Fruit fly (Drosophila melanogaster) Kc167 (cell line): ENCODE results near the gene ND-15.

Source experiments
- Myc ChIP-seq: fragments of >200 bp; optimal IDR thresholded peaks from 2 replicates; lab custom pipeline; 2017; ENCODE audit warnings: missing external identifiers
- Sin3A ChIP-seq: fragments of >200 bp; optimal IDR thresholded peaks from 2 replicates; lab custom pipeline; 2018; ENCODE audit warnings: missing external identifiers
- h ChIP-seq: fragments of >200 bp; optimal IDR thresholded peaks from 3 replicates; lab custom pipeline; 2018; ENCODE audit warnings: missing external identifiers
- insv ChIP-seq: fragments of >200 bp; optimal IDR thresholded peaks from 3 replicates; lab custom pipeline; 2018; ENCODE audit warnings: missing external identifiers
- psq ChIP-seq: fragments of >200 bp; optimal IDR thresholded peaks from 2 replicates; lab custom pipeline; 2017; ENCODE audit warnings: missing external identifiers
- ttk ChIP-seq: sonication (Bioruptor generic); optimal IDR thresholded peaks from 2 replicates; lab custom pipeline; 2017; ENCODE audit warnings: missing external identifiers

Gene ND-15

dm6 chr2L:81198-81597 is 33.3 kb upstream of the ND-15 start:
- TF ChIP-seq insv (lab: Kevin White, UChicago) (no peak), Myc (lab: Kevin White, UChicago) (no peak)

- no peak for TF ChIP-seq ttk
- TF ChIP-seq Myc (lab: Kevin White, UChicago): no peak
- TF ChIP-seq h: no peak
- TF ChIP-seq Sin3A (lab: Kevin White, UChicago): no peak
- no peak for TF ChIP-seq insv (lab: Kevin White, UChicago)
- no peak for TF ChIP-seq psq (lab: Kevin White, UChicago)
These were observed 32.4 kb upstream of the ND-15 start for dm6 chr2L:82080-82479.

dm6 chr2L:85099-85498 is 29.4 kb upstream of the ND-15 start:
- TF ChIP-seq Sin3A (lab: Kevin White, UChicago) (no peak), h (no peak), ttk (no peak), psq (lab: Kevin White, UChicago) (no peak), Myc (lab: Kevin White, UChicago) (no peak), insv (lab: Kevin White, UChicago) (no peak)

DNA sequence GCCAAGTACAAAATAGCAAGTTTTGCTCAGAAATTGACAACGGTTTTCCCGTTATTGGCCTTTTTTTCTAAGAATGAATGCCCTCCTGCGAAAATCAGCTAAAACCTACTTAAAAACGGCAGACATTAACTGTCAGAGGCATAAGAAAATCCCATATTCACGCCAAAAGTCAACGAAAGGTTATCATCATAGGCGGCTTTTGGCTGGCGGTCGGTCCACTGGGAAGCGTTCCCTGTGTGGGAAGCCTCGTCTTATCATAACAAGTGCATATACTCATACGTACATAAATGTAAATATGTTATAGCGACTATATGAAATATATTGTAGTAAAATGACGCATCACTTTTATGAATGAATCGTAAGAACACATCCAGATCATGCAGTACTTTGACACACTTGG is 28.8 kb upstream of the ND-15 start:
- TF ChIP-seq insv (lab: Kevin White, UChicago): no peak
- TF ChIP-seq h: no peak
- TF ChIP-seq Sin3A (lab: Kevin White, UChicago): no peak
- TF ChIP-seq ttk: no peak
- TF ChIP-seq Myc (lab: Kevin White, UChicago): no peak
- no peak for TF ChIP-seq psq (lab: Kevin White, UChicago)

DNA sequence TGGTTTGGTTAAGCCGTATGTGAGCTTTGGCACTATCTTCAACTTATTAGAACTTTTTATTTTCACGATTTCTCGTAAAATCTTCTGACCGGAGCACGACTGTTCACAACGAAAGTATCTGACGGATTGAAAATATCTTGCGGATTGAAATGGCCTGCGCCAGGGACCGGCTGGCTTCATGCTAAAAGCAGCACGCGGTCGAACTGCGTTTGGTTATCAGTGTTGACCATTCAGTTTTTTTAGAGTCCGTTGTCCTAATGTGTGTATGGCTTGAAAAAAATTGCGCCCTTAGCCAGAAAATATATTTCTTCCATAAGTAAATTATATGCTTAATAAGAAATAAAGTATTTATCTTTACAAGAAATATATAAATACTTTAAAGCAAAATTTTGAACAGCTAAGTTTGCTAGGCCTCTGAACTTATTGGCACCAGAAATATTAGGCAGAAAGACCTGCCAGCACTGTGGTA is 27.2 kb upstream of the ND-15 start, which contains the start of gene net:
Gene net, minus strand, starts transcription at position 133 of the 469 bp plus-strand sequence.
- TF ChIP-seq psq (lab: Kevin White, UChicago) (no peak), Myc (lab: Kevin White, UChicago) (no peak), Sin3A (lab: Kevin White, UChicago) (no peak), h (no peak), ttk (no peak), insv (lab: Kevin White, UChicago) (no peak)

- TF ChIP-seq Sin3A (lab: Kevin White, UChicago) (no peak), psq (lab: Kevin White, UChicago) (no peak), ttk (no peak), Myc (lab: Kevin White, UChicago) (no peak), h (no peak), insv (lab: Kevin White, UChicago) (no peak)
These were observed 26.0 kb upstream of the ND-15 start for dm6 chr2L:88528-88927.

DNA sequence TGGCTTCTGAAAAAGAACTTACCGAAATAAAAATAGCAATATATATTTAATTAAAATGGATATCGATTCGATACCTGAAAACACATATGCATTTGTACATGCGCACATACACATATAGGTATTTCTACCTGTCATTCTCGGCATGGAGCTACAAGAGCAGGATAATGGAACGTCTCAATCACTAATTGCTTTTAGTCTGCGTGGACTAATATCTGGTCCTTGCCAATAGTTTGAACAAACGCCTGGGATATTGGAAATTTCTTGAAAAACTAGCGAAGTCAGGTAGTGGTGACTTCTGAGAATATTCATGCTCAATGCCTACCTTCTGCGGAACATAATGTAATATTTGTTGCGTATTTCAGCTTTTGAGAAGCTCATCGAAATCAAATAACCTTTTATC is 25.4 kb upstream of the ND-15 start:
- TF ChIP-seq ttk (no peak), insv (lab: Kevin White, UChicago) (no peak), Sin3A (lab: Kevin White, UChicago) (no peak)

DNA sequence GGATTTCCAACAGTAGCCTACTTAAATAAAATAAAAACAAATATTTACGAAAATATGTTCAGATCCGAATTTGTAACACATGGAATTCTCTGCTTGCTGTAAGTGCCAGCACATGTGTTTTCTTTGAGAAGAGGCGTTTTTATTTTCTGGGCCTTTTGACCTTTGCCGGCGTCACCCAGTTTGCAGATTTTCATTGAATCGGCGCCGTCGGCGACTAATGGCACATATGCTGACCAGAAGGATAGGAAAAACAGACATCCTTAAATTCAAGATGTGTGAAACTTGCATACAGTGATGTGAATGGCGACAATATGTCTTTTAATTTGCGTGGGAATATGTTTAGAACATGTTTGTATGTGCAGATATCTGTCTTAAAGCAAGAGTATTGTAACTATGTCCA is 24.4 kb upstream of the ND-15 start:
- TF ChIP-seq h: no peak
- TF ChIP-seq psq (lab: Kevin White, UChicago): no peak
- no peak for TF ChIP-seq Myc (lab: Kevin White, UChicago)
- no peak for TF ChIP-seq ttk
- no peak for TF ChIP-seq Sin3A (lab: Kevin White, UChicago)
- TF ChIP-seq insv (lab: Kevin White, UChicago): no peak

- no peak for TF ChIP-seq ttk
These were observed 23.2 kb upstream of the ND-15 start for dm6 chr2L:91333-91732.

dm6 chr2L:91830-92229 is 22.7 kb upstream of the ND-15 start:
- TF ChIP-seq Myc (lab: Kevin White, UChicago): no peak

dm6 chr2L:92993-93392 is 21.5 kb upstream of the ND-15 start:
- TF ChIP-seq insv (lab: Kevin White, UChicago) (no peak), Sin3A (lab: Kevin White, UChicago) (no peak), h (no peak), ttk (no peak), psq (lab: Kevin White, UChicago) (no peak), Myc (lab: Kevin White, UChicago) (no peak)

DNA sequence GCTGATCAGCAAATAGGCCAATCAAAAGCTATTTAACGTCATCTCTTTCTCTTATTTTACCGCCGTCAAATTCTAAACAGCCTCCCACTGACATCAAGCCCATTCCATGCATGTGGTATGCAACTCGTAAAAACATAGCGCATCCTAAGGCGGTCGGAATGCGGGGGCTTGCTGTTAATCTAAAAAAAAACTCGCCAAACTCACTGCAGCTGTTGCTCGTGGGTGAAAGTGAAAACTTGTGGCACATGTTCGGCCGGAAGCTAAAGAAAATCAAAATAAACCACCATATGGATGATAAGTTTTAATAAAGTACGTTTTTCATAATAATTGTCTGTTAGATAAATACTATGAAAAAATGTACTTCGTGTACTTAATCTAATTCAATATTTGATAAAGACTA is 20.4 kb upstream of the ND-15 start:
- TF ChIP-seq insv (lab: Kevin White, UChicago) (no peak), Sin3A (lab: Kevin White, UChicago) (no peak), Myc (lab: Kevin White, UChicago) (no peak), psq (lab: Kevin White, UChicago) (no peak)

DNA sequence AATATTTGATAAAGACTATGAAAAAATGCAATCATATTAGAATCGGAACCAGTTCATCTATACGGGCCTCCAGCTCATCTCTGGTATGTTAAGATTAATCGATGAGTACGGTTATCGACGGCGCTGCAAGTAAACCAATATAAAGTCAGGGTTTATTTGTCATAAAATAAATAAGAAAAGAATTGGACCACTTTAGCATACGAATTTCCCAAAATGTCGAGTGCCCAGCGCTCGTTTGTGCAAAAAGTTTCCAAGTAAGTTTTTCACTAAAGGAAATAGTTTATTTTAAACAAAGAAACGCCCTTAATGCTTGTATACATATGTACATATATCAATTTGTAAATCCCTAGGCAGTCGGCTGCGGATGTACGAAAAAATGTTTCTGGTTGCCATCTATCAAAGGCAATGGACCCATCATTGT is 19.9 kb upstream of the ND-15 start, which contains the start of gene Zir:
Gene Zir, plus strand, starts transcription at position 101 of the 421 bp plus-strand sequence.
- TF ChIP-seq h (no peak), ttk (no peak), psq (lab: Kevin White, UChicago) (no peak), Myc (lab: Kevin White, UChicago) (no peak), Sin3A (lab: Kevin White, UChicago) (no peak)
